Worm (Caenorhabditis elegans) whole organism, early embryonic: ENCODE results near the gene toe-1.

Experiments used
- B0310.2 ChIP-seq: sonication (generic microtip); optimal IDR thresholded peaks from 2 replicates; lab custom pipeline; 2016; ENCODE audit warnings: mild to moderate bottlenecking, missing genetic modification characterization, missing compliant biosample characterization
- F13C5.2 ChIP-seq: sonication (generic microtip); optimal IDR thresholded peaks from 2 replicates; lab custom pipeline; 2017; ENCODE audit warnings: mild to moderate bottlenecking, missing genetic modification characterization, inconsistent platforms, missing compliant biosample characterization
- ama-1 ChIP-seq: fragments of 150-350 bp; optimal IDR thresholded peaks from 2 replicates; lab custom pipeline; 2014
- flt-1 ChIP-seq: fragments of 200-800 bp; sonication (Bioruptor generic); IDR thresholded peaks from 2 replicates; pipeline ENCODE4 v1.3.6; 2022; ENCODE audit warnings: missing genetic modification characterization, missing compliant biosample characterization
- hmbx-1 ChIP-seq: sonication (generic microtip); optimal IDR thresholded peaks from 2 replicates; lab custom pipeline; 2016; ENCODE audit warnings: mild to moderate bottlenecking, missing genetic modification characterization, missing compliant biosample characterization
- hmg-4 ChIP-seq: fragments of 200-800 bp; sonication (Bioruptor generic); optimal IDR thresholded peaks from 2 replicates; lab custom pipeline; 2018; ENCODE audit warnings: mild to moderate bottlenecking, missing genetic modification characterization, missing compliant biosample characterization
- pes-1 ChIP-seq: fragments of 200-800 bp; sonication (Bioruptor generic); IDR thresholded peaks from 2 replicates; pipeline ENCODE4 v1.3.6; 2022; ENCODE audit warnings: missing genetic modification reagents, missing genetic modification characterization, missing compliant biosample characterization
- scrt-1 ChIP-seq: fragments of 200-800 bp; sonication (Bioruptor generic); IDR thresholded peaks from 2 replicates; pipeline ENCODE4 v1.3.6; 2022; ENCODE audit warnings: missing genetic modification characterization, missing compliant biosample characterization
- tbx-37 ChIP-seq: fragments of 200-800 bp; sonication (Bioruptor generic); conservative IDR thresholded peaks from 2 replicates; pipeline ENCODE4 v1.3.6; 2022; ENCODE audit warnings: missing genetic modification reagents, missing genetic modification characterization, missing compliant biosample characterization

- TF ChIP-seq flt-1 (GFP tag; lab: Robert Waterston, UW) (no peak), F13C5.2 (tag; lab: Kevin White, UChicago) (no peak), hmbx-1 (no peak), tbx-37 (GFP tag; lab: Robert Waterston, UW) (no peak), pes-1 (GFP tag; lab: Robert Waterston, UW) (no peak), B0310.2 (tag; lab: Kevin White, UChicago) (no peak), ama-1 (lab: Kevin White, UChicago) (no peak), scrt-1 (GFP tag; lab: Robert Waterston, UW) (no peak), hmg-4 (GFP tag; lab: Kevin White, UChicago) (no peak)
These were observed 10.2 kb downstream of the toe-1 start, which contains the start of gene nhr-273 for ce11 chrII:4435134-4435533.
